Worm (Caenorhabditis elegans) whole organism, L1 larva: ENCODE measurements around the gene Y75B8A.19.

Experiments
- ama-1 ChIP-seq: fragments of 150-350 bp; optimal IDR thresholded peaks from 2 replicates; lab custom pipeline; 2014
- elt-2 ChIP-seq: sonication (generic microtip); optimal IDR thresholded peaks from 2 replicates; lab custom pipeline; 2016; ENCODE audit warnings: missing genetic modification characterization, mild to moderate bottlenecking, inconsistent platforms, missing compliant biosample characterization, missing genetic modification reagents
- elt-3 ChIP-seq, 6 experiments: fragments of 150-350 bp in 1 of 6; sonication (generic microtip); optimal IDR thresholded peaks; 2 replicates each; lab custom pipeline; 2017 to 2018; ENCODE audit warnings: missing biosample characterization in 6 of 6, missing genetic modification characterization in 6 of 6, inconsistent platforms in 1 of 6
- nhr-11 ChIP-seq: fragments of 150-350 bp; optimal IDR thresholded peaks from 2 replicates; lab custom pipeline; 2014; ENCODE audit warnings: missing biosample characterization, missing genetic modification characterization
- tbx-2 ChIP-seq: sonication (generic microtip); optimal IDR thresholded peaks from 2 replicates; lab custom pipeline; 2016; ENCODE audit warnings: missing genetic modification characterization, missing compliant biosample characterization
- tlp-1 ChIP-seq: fragments of 150-350 bp; optimal IDR thresholded peaks from 2 replicates; lab custom pipeline; 2014; ENCODE audit warnings: missing biosample characterization, missing genetic modification characterization
- xbp-1 ChIP-seq: sonication (generic microtip); optimal IDR thresholded peaks from 2 replicates; lab custom pipeline; 2016; ENCODE audit warnings: missing genetic modification characterization, missing compliant biosample characterization
- zag-1 ChIP-seq: fragments of 150-350 bp; optimal IDR thresholded peaks from 2 replicates; lab custom pipeline; 2014; ENCODE audit warnings: missing biosample characterization, missing genetic modification characterization

ce11 chrIII:12225234-12225633 lies 1.2 kb upstream of the Y75B8A.19 start, which contains the start of gene gmn-1:
- TF ChIP-seq elt-3 (tag; optimal IDR thresholded peaks at IDR 0.05; lab: Kevin White, UChicago) (no peak), xbp-1 (tag; lab: Kevin White, UChicago) (no peak), tlp-1 (no peak), nhr-11 (tag; lab: Kevin White, UChicago) (no peak), elt-2 (tag; lab: Kevin White, UChicago) (no peak), ama-1 (lab: Kevin White, UChicago) (no peak), tbx-2 (no peak), zag-1 (tag; lab: Kevin White, UChicago) (no peak)
